Worm (Caenorhabditis elegans) whole organism, young adult: ENCODE results near the gene twk-49.

Experiments used
- B0019.2 ChIP-seq: fragments of 200-800 bp; sonication (Bioruptor generic); conservative IDR thresholded peaks from 2 replicates; pipeline ENCODE4 v1.3.6; 2022; ENCODE audit warnings: missing genetic modification reagents, missing genetic modification characterization, missing compliant biosample characterization
- C06A6.2 ChIP-seq: fragments of 200-800 bp; sonication (Bioruptor generic); conservative IDR thresholded peaks from 2 replicates; pipeline ENCODE4 v1.3.6; 2022; ENCODE audit warnings: missing genetic modification characterization, missing compliant biosample characterization
- C17E4.6 ChIP-seq: fragments of 200-800 bp; sonication (Bioruptor generic); IDR thresholded peaks from 2 replicates; pipeline ENCODE4 v1.3.6; 2022; ENCODE audit warnings: missing genetic modification reagents, missing genetic modification characterization, missing compliant biosample characterization
- D2030.7 ChIP-seq: fragments of 200-800 bp; sonication (Bioruptor generic); IDR thresholded peaks from 2 replicates; pipeline ENCODE4 v1.3.6; 2022; ENCODE audit warnings: missing genetic modification reagents, missing genetic modification characterization, missing compliant biosample characterization
- F33H1.4 ChIP-seq: fragments of 200-800 bp; sonication (Bioruptor generic); IDR thresholded peaks from 2 replicates; pipeline ENCODE4 v1.3.6; 2022; ENCODE audit warnings: missing genetic modification reagents, missing genetic modification characterization, missing compliant biosample characterization
- F37B4.10 ChIP-seq: fragments of 200-800 bp; sonication (Bioruptor generic); IDR thresholded peaks from 2 replicates; pipeline ENCODE4 v1.3.6; 2022; ENCODE audit warnings: missing genetic modification characterization, missing compliant biosample characterization
- F39B2.1 ChIP-seq: fragments of 200-800 bp; sonication (Bioruptor generic); IDR thresholded peaks from 2 replicates; pipeline ENCODE4 v1.3.6; 2022; ENCODE audit warnings: missing genetic modification reagents, missing genetic modification characterization, missing compliant biosample characterization
- F49E8.2 ChIP-seq: sonication (generic microtip); optimal IDR thresholded peaks from 3 replicates; lab custom pipeline; 2017; ENCODE audit warnings: missing genetic modification characterization, mild to moderate bottlenecking, missing compliant biosample characterization, antibody characterized with exemption, moderate library complexity; ENCODE audit not compliant: insufficient read depth
- F57C9.4 ChIP-seq: sonication (generic microtip); optimal IDR thresholded peaks from 2 replicates; lab custom pipeline; 2017; ENCODE audit warnings: mild to moderate bottlenecking, missing genetic modification characterization, missing compliant biosample characterization
- K12H6.12 ChIP-seq: fragments of 200-800 bp; sonication (Bioruptor generic); optimal IDR thresholded peaks from 2 replicates; lab custom pipeline; 2018; ENCODE audit warnings: mild to moderate bottlenecking, missing genetic modification characterization, missing compliant biosample characterization
- Y53G8AR.9 ChIP-seq: fragments of 200-800 bp; sonication (Bioruptor generic); conservative IDR thresholded peaks from 2 replicates; pipeline ENCODE4 v1.3.6; 2022; ENCODE audit warnings: missing genetic modification reagents, missing genetic modification characterization, missing compliant biosample characterization
- Y67H2A.10 ChIP-seq: fragments of 200-800 bp; sonication (Bioruptor generic); conservative IDR thresholded peaks from 2 replicates; pipeline ENCODE4 v1.3.6; 2022; ENCODE audit warnings: missing genetic modification reagents, missing genetic modification characterization, missing compliant biosample characterization
- ama-1 ChIP-seq, 3 experiments: fragments of 150-350 bp in 1 of 3; sonication (generic microtip) in 2 of 3; optimal IDR thresholded peaks; 2 replicates each; lab custom pipeline; 2014 to 2018; ENCODE audit warnings: missing biosample characterization in 2 of 3, missing genetic modification characterization in 2 of 3, missing genetic modification reagents in 2 of 3
- aptf-2 ChIP-seq: fragments of 200-800 bp; sonication (Bioruptor generic); conservative IDR thresholded peaks from 2 replicates; pipeline ENCODE4 v1.3.6; 2022; ENCODE audit warnings: missing genetic modification reagents, missing genetic modification characterization, missing compliant biosample characterization
- atf-7 ChIP-seq: sonication (generic microtip); optimal IDR thresholded peaks from 2 replicates; lab custom pipeline; 2017; ENCODE audit warnings: mild to moderate bottlenecking, missing genetic modification characterization, missing compliant biosample characterization
- attf-5 ChIP-seq: fragments of 200-800 bp; sonication (Bioruptor generic); optimal IDR thresholded peaks from 2 replicates; lab custom pipeline; 2018; ENCODE audit warnings: mild to moderate bottlenecking, missing genetic modification characterization, missing compliant biosample characterization
- ccch-3 ChIP-seq: fragments of 200-800 bp; sonication (Bioruptor generic); optimal IDR thresholded peaks from 2 replicates; lab custom pipeline; 2018; ENCODE audit warnings: mild to moderate bottlenecking, missing genetic modification characterization, missing compliant biosample characterization
- cebp-2 ChIP-seq: fragments of 200-800 bp; sonication (Bioruptor generic); IDR thresholded peaks from 2 replicates; pipeline ENCODE4 v1.3.6; 2022; ENCODE audit warnings: missing genetic modification characterization, missing compliant biosample characterization
- ceh-100 ChIP-seq: fragments of 200-800 bp; sonication (Bioruptor generic); IDR thresholded peaks from 2 replicates; pipeline ENCODE4 v1.3.6; 2022; ENCODE audit warnings: missing genetic modification reagents, missing genetic modification characterization, missing compliant biosample characterization
- ceh-58 ChIP-seq: fragments of 200-800 bp; sonication (Bioruptor generic); IDR thresholded peaks from 2 replicates; pipeline ENCODE4 v1.3.6; 2022; ENCODE audit warnings: missing genetic modification characterization, missing compliant biosample characterization
- chd-7 ChIP-seq: sonication (generic microtip); optimal IDR thresholded peaks from 2 replicates; lab custom pipeline; 2016; ENCODE audit warnings: mild to moderate bottlenecking, missing genetic modification characterization, moderate library complexity, missing compliant biosample characterization
- efl-1 ChIP-seq: fragments of 150-350 bp; optimal IDR thresholded peaks from 2 replicates; lab custom pipeline; 2014; ENCODE audit warnings: missing biosample characterization, missing genetic modification reagents, missing genetic modification characterization
- hlh-26 ChIP-seq: fragments of 200-800 bp; sonication (Bioruptor generic); conservative IDR thresholded peaks from 2 replicates; pipeline ENCODE4 v1.3.6; 2022; ENCODE audit warnings: missing genetic modification reagents, missing genetic modification characterization, missing compliant biosample characterization
- hmg-1.2 ChIP-seq: fragments of 200-800 bp; sonication (Bioruptor generic); IDR thresholded peaks from 2 replicates; pipeline ENCODE4 v1.3.6; 2022; ENCODE audit warnings: missing genetic modification reagents, missing genetic modification characterization, missing compliant biosample characterization
- hrde-1 ChIP-seq: sonication (generic microtip); optimal IDR thresholded peaks from 2 replicates; lab custom pipeline; 2016; ENCODE audit warnings: missing genetic modification characterization, mild to moderate bottlenecking, missing compliant biosample characterization, moderate library complexity, missing genotype, missing genetic modification reagents, borderline replicate concordance
- lin-54 ChIP-seq: fragments of 200-800 bp; sonication (Bioruptor generic); optimal IDR thresholded peaks from 2 replicates; lab custom pipeline; 2018; ENCODE audit warnings: mild to moderate bottlenecking, missing genetic modification characterization, missing compliant biosample characterization
- madf-10 ChIP-seq: sonication (generic microtip); optimal IDR thresholded peaks from 2 replicates; lab custom pipeline; 2016; ENCODE audit warnings: mild to moderate bottlenecking, missing genetic modification characterization, missing compliant biosample characterization
- madf-6 ChIP-seq: fragments of 200-800 bp; sonication (Bioruptor generic); IDR thresholded peaks from 2 replicates; pipeline ENCODE4 v1.3.6; 2022; ENCODE audit warnings: missing genetic modification reagents, missing genetic modification characterization, missing compliant biosample characterization
- madf-8 ChIP-seq: fragments of 200-800 bp; sonication (Bioruptor generic); conservative IDR thresholded peaks from 2 replicates; pipeline ENCODE4 v1.3.6; 2022; ENCODE audit warnings: missing genetic modification reagents, missing genetic modification characterization, missing compliant biosample characterization
- mes-4 ChIP-seq: sonication (generic microtip); optimal IDR thresholded peaks from 2 replicates; lab custom pipeline; 2016; ENCODE audit warnings: missing genotype, missing genetic modification characterization, missing compliant biosample characterization
- mxl-1 ChIP-seq: sonication (generic microtip); optimal IDR thresholded peaks from 2 replicates; lab custom pipeline; 2016; ENCODE audit warnings: missing genetic modification characterization, missing compliant biosample characterization
- nfya-1 ChIP-seq: sonication (generic microtip); optimal IDR thresholded peaks from 2 replicates; lab custom pipeline; 2017; ENCODE audit warnings: antibody characterized with exemption, missing compliant biosample characterization, missing genetic modification characterization, borderline replicate concordance; ENCODE audit not compliant: insufficient read depth
- rcor-1 ChIP-seq: fragments of 200-800 bp; sonication (Bioruptor generic); IDR thresholded peaks from 2 replicates; pipeline ENCODE4 v1.3.6; 2022; ENCODE audit warnings: missing genetic modification reagents, missing genetic modification characterization, missing compliant biosample characterization
- tbx-9 ChIP-seq: sonication (generic microtip); optimal IDR thresholded peaks from 2 replicates; lab custom pipeline; 2016; ENCODE audit warnings: borderline replicate concordance, missing genetic modification characterization, inconsistent platforms, missing compliant biosample characterization
- zim-3 ChIP-seq: sonication (generic microtip); optimal IDR thresholded peaks from 2 replicates; lab custom pipeline; 2017; ENCODE audit warnings: mild to moderate bottlenecking, missing genetic modification characterization, moderate library complexity, missing compliant biosample characterization

twk-49 gene

ce11 chrII:6502826-6503225, 3.9 kb upstream of the twk-49 start, which contains the start of gene R05G9.1:
Gene R05G9.1 (plus strand): TSS chrII:6503168.
- peak; percentile 66; the same call in 1 of the 2 replicates for TF ChIP-seq hmg-1.2 (GFP tag; lab: Robert Waterston, UW)
- TF ChIP-seq chd-7 (tag; lab: Kevin White, UChicago): no peak

- peak; percentile 27; the same call in 1 of the 2 replicates for TF ChIP-seq hmg-1.2 (GFP tag; lab: Robert Waterston, UW)
- no peak for TF ChIP-seq ceh-100 (GFP tag; lab: Robert Waterston, UW)
- TF ChIP-seq mes-4 (tag; lab: Kevin White, UChicago): no peak
- 0 out of 2 replicates have a peak, but pooled peaks have one; percentile 20 for TF ChIP-seq F33H1.4 (GFP tag; lab: Robert Waterston, UW)
- peak; percentile 50 for TF ChIP-seq efl-1
- no peak for TF ChIP-seq K12H6.12 (tag; lab: Kevin White, UChicago)
- TF ChIP-seq Y53G8AR.9: no peak
- TF ChIP-seq madf-8 (GFP tag; lab: Robert Waterston, UW): peak; percentile 47
- TF ChIP-seq madf-6 (GFP tag; lab: Robert Waterston, UW): peak; percentile 86
- TF ChIP-seq F37B4.10 (GFP tag; lab: Robert Waterston, UW): no peak
- no peak for TF ChIP-seq rcor-1 (GFP tag; lab: Robert Waterston, UW)
Measured at ce11 chrII:6501420-6501819, 2.5 kb upstream of the twk-49 start, which contains the start of gene R05G9.3. Gene R05G9.3 (minus strand): TSS chrII:6501520.

DNA sequence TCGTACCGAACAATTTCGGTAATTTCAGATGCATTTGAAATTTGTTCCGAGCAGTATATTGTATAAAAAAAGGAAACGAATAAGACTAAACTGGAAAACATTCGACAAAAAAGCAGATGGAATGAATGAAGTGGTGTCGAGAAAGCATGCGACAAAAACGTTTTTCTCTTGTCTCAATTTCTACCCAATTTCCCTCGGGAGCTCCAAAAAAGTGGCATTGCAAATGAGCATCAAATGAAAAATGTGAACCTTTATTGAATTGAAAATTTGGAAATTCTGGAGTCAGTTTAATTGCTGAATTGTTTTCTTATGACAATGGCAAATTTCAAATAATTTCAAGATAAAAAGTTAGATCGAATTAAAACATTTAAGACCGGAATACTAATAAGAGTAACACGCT, 1.2 kb upstream of the twk-49 start, which contains the start of gene R05G9.5:
R05G9.5 (minus strand) TSS at position 101 of the 400 bp plus-strand sequence.
- TF ChIP-seq F57C9.4 (tag; lab: Kevin White, UChicago) (no peak), mxl-1 (tag; lab: Kevin White, UChicago) (no peak)
- TF ChIP-seq, all 124 proteins: peak for 0

DNA sequence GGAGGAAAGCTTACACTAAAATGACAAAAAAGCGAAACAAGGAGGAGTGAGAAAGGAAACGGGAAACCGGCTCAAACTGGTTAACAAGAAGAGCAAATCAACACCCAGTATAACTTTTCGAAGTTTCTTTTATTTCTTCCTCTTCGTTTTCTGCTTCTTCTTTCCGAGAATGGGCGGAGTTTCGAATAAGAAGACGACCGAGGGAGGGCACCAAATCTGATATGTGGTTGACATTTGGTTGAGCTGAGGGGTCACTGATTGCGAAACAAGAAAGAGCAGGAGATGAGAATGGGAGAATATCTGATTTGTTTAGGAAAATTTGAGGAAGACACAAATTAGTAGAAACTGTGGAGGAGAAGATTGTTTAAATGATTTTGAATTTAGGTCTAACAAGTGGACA, 358 bp downstream of the twk-49 start:
- TF ChIP-seq tbx-9 (tag; lab: Kevin White, UChicago) (no peak), madf-10 (tag; lab: Kevin White, UChicago) (no peak), Y67H2A.10 (GFP tag; lab: Robert Waterston, UW) (no peak), K12H6.12 (tag; lab: Kevin White, UChicago) (no peak), Y53G8AR.9 (no peak), atf-7 (tag; lab: Kevin White, UChicago) (no peak), cebp-2 (GFP tag; lab: Robert Waterston, UW) (no peak), C06A6.2 (GFP tag; lab: Robert Waterston, UW) (no peak), D2030.7 (GFP tag; lab: Robert Waterston, UW) (no peak)

DNA sequence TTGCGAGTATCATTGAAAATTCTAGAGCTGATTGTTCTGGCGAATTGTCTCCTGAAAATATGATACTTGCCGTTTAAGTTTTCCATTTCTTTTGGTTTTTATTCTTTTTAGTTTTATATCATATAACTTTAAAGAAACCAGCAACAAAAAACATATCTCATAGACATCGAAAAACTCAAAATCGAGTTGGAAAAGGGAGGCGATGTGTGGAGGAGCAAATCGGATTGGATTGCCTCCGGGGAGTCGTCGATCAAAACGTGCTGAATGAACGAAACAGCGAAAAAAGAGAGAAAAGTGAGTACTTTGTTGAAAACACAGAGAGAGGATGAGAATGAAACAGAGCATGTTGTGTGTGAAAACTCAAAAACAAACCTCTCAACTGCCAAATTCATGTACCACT, 1.8 kb downstream of the twk-49 start:
- TF ChIP-seq ama-1 (optimal IDR thresholded peaks at IDR 0.05; lab: Kevin White, UChicago) (no peak), ama-1 (GFP tag; optimal IDR thresholded peaks at IDR 0.05; lab: Kevin White, UChicago) (no peak), nfya-1 (no peak), C17E4.6 (GFP tag; lab: Robert Waterston, UW) (no peak), F57C9.4 (tag; lab: Kevin White, UChicago) (no peak), aptf-2 (GFP tag; lab: Robert Waterston, UW) (no peak), zim-3 (no peak), hrde-1 (tag; lab: Kevin White, UChicago) (no peak), lin-54 (no peak), rcor-1 (GFP tag; lab: Robert Waterston, UW) (no peak), B0019.2 (GFP tag; lab: Robert Waterston, UW) (no peak), hlh-26 (GFP tag; lab: Robert Waterston, UW) (no peak), ceh-58 (GFP tag; lab: Robert Waterston, UW) (no peak), F49E8.2 (no peak), attf-5 (GFP tag; lab: Kevin White, UChicago) (no peak), F39B2.1 (no peak), ccch-3 (GFP tag; lab: Kevin White, UChicago) (no peak)
